Worm (Caenorhabditis elegans) whole organism, L2 larva: Measurements from ENCODE around the gene gta-1.

Experiments
- ZK546.5 ChIP-seq: sonication (generic microtip); optimal IDR thresholded peaks from 2 replicates; lab custom pipeline; 2017; ENCODE audit warnings: missing biosample characterization, missing genetic modification characterization
- alr-1 ChIP-seq: fragments of 150-350 bp; optimal IDR thresholded peaks from 2 replicates; lab custom pipeline; 2014; ENCODE audit warnings: missing biosample characterization, missing genetic modification characterization
- aly-2 ChIP-seq: fragments of 150-350 bp; optimal IDR thresholded peaks from 2 replicates; lab custom pipeline; 2014; ENCODE audit warnings: missing biosample characterization, missing genetic modification characterization
- ama-1 ChIP-seq: fragments of 150-350 bp; optimal IDR thresholded peaks from 2 replicates; lab custom pipeline; 2018; ENCODE audit warnings: inconsistent platforms
- dmd-4 ChIP-seq: sonication (generic microtip); optimal IDR thresholded peaks from 2 replicates; lab custom pipeline; 2017; ENCODE audit warnings: missing biosample characterization, missing genetic modification characterization
- lin-11 ChIP-seq: fragments of 150-350 bp; sonication (generic microtip); optimal IDR thresholded peaks from 2 replicates; lab custom pipeline; 2014; ENCODE audit warnings: missing biosample characterization, missing genetic modification characterization, inconsistent platforms, mixed read lengths
- lsy-2 ChIP-seq, 2 experiments: fragments of 150-350 bp in 1 of 2; sonication (generic microtip) in 1 of 2; optimal IDR thresholded peaks; 2 replicates each; lab custom pipeline; 2014 to 2017; ENCODE audit warnings: missing biosample characterization in 2 of 2, missing genetic modification characterization in 2 of 2
- nhr-237 ChIP-seq: fragments of 150-350 bp; optimal IDR thresholded peaks from 2 replicates; lab custom pipeline; 2014; ENCODE audit warnings: missing biosample characterization, missing genetic modification characterization
- snpc-4 ChIP-seq: fragments of 150-350 bp; optimal IDR thresholded peaks from 2 replicates; lab custom pipeline; 2014; ENCODE audit warnings: missing biosample characterization, missing genetic modification characterization
- unc-39 ChIP-seq: fragments of 150-350 bp; optimal IDR thresholded peaks from 2 replicates; lab custom pipeline; 2014; ENCODE audit warnings: missing biosample characterization, missing genetic modification characterization
- unc-62 ChIP-seq: fragments of 150-350 bp; optimal IDR thresholded peaks from 2 replicates; lab custom pipeline; 2014; ENCODE audit warnings: missing biosample characterization, missing genetic modification reagents, missing genetic modification characterization
- ztf-11 ChIP-seq: sonication (generic microtip); optimal IDR thresholded peaks from 2 replicates; lab custom pipeline; 2017; ENCODE audit warnings: missing biosample characterization, missing genetic modification characterization

- no peak for TF ChIP-seq nhr-237 (tag; lab: Kevin White, UChicago)
- no peak for TF ChIP-seq ztf-11 (tag; lab: Kevin White, UChicago)
- no peak for TF ChIP-seq ama-1 (lab: Kevin White, UChicago)
- TF ChIP-seq unc-39 (tag; lab: Kevin White, UChicago), result no peak
- no peak for TF ChIP-seq unc-62 (GFP tag; lab: Kevin White, UChicago)
- no peak for TF ChIP-seq alr-1
- no peak for TF ChIP-seq snpc-4 (tag; lab: Kevin White, UChicago)
- no peak for TF ChIP-seq aly-2 (tag; lab: Kevin White, UChicago)
- no peak for TF ChIP-seq lin-11 (tag; lab: Kevin White, UChicago)
- TF ChIP-seq dmd-4 (tag; lab: Kevin White, UChicago), result no peak
- no peak for TF ChIP-seq lsy-2 (tag; optimal IDR thresholded peaks at IDR 0.05; lab: Kevin White, UChicago)
- TF ChIP-seq ZK546.5 (tag; lab: Kevin White, UChicago), result no peak
Measured at ce11 chrIV:10157489-10158088, 22.9 kb upstream of the gta-1 start, which contains the start of gene ttr-53.
